Worm (Caenorhabditis elegans): ENCODE measurements around the gene F59A7.14.

- TF ChIP-seq flt-1 (GFP tag; IDR thresholded peaks at IDR 0.05) (no peak), sea-1 (GFP tag; conservative IDR thresholded peaks at IDR 0.05) (no peak), pes-1 (GFP tag; IDR thresholded peaks at IDR 0.05) (no peak), tbx-37 (GFP tag; conservative IDR thresholded peaks at IDR 0.05) (no peak), ama-1 (optimal IDR thresholded peaks at IDR 0.05) (no peak), tra-4 (tag; optimal IDR thresholded peaks at IDR 0.05) (no peak), ceh-36 (tag; optimal IDR thresholded peaks at IDR 0.05) (no peak), ets-7 (tag; optimal IDR thresholded peaks at IDR 0.05) (no peak)
Measured at ce11 chrV:1969690-1970089, 49.1 kb upstream of the F59A7.14 start.
